Fruit fly (Drosophila melanogaster): ENCODE data around the gene Lgr1.

The Lgr1 gene

DNA sequence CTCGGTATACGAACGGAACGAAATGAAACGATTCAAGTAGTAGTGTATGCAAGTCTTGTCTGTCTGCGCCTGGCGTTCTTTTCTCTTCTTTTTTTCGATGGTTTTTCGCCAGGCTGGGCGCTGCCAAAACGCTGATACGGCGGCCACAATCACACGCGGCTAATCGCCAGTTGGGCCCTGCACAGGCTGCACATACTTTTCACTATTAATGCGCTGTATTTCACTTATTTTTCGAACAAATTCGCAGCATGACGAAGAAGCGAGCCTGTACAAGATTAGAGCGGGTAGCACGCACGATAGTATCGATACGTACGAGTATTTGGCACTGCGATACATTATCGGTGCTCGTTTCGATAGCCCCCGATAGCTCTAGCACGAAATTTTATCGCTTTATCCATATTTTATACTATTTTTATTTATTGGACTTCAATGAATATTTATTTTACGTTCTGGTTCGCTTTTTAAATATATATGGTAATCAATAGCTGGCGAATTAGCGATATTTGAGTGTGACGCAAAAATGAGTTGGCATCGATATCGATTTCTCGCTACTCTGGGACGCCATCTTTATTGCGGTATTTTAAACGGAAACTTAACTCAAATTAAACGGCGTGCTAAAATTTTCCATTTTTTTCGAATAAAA, 7.4 kb upstream of the Lgr1 start, which contains the start of gene osa (continued):
- TF ChIP-seq CG8119 (GFP tag; IDR thresholded peaks at IDR 0.05) (no peak), CG3919 (GFP tag; optimal IDR thresholded peaks at IDR 0.05) (peak; percentile 20), CG6163 (GFP tag; IDR thresholded peaks at IDR 0.05) (no peak), CG7368 (GFP tag; optimal IDR thresholded peaks at IDR 0.05) (no peak), CG9139 (GFP tag; optimal IDR thresholded peaks at IDR 0.05) (peak; percentile 3), Eip78C (GFP tag) (peak; percentile 52), Sox15 (GFP tag; optimal IDR thresholded peaks at IDR 0.05) (no peak), Met (GFP tag; optimal IDR thresholded peaks at IDR 0.05) (no peak), Hr38 (GFP tag; optimal IDR thresholded peaks at IDR 0.05) (no peak), achi (GFP tag; optimal IDR thresholded peaks at IDR 0.05) (no peak), spab (GFP tag; optimal IDR thresholded peaks at IDR 0.05) (no peak), CG10669 (GFP tag; optimal IDR thresholded peaks at IDR 0.05) (no peak), CG32006 (GFP tag; optimal IDR thresholded peaks at IDR 0.05) (no peak), svp (GFP tag) (peak; percentile 64), CG3032 (tag; optimal IDR thresholded peaks at IDR 0.05) (peak; percentile 32), CG11294 (GFP tag; IDR thresholded peaks at IDR 0.05) (no peak), CG6792 (GFP tag; optimal IDR thresholded peaks at IDR 0.05) (no peak), salr (GFP tag; optimal IDR thresholded peaks at IDR 0.05) (no peak), Smox (GFP tag; optimal IDR thresholded peaks at IDR 0.05) (peak; percentile 27), CG11902 (GFP tag; optimal IDR thresholded peaks at IDR 0.05) (no peak)

DNA sequence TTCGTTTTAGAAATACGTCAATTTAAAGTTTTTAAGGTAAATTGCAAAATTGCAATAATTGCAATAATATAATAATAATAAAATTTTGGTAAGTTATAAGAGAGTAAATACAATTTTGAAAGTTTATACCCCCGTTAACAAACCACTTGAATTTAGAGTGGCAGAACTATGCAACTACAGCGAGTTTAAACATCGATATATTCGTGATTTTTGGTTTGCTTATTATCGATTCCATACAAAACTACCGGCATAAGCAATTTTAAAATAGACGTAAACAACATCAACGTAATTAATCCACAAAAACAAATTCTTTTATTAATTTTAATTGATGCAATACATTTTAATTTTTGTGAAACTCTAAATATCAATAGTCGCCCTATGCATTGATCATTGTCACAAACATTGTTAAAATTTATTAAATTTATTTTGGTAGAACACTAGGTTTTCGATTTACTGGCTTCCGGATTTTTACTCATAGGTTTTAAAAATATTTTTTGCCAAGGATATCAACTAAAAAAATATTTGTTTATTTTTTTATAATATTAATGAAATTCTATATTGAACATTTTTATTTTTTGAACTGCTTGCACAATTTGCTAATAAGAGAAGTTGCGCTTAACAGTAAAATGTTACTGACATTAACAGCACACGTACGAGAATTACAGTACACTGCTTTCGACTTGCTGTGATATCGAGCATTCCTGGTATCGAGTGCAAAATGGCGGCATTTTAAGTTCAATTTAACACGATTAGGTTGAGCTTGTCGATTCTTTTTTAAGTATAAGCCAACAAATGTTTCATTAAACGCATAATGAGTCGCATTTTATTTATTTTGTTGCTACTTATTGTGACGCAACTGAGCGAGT, 6.6 kb upstream of the Lgr1 start, which contains the start of gene Pxt:
Gene Pxt, plus strand, starts transcription at position 695 of the 866 bp plus-strand sequence.
- TF ChIP-seq CG8632 (GFP tag; optimal IDR thresholded peaks at IDR 0.05) (no peak), CG32006 (GFP tag; optimal IDR thresholded peaks at IDR 0.05) (no peak), Eip78C (GFP tag) (peak; percentile 18)

DNA sequence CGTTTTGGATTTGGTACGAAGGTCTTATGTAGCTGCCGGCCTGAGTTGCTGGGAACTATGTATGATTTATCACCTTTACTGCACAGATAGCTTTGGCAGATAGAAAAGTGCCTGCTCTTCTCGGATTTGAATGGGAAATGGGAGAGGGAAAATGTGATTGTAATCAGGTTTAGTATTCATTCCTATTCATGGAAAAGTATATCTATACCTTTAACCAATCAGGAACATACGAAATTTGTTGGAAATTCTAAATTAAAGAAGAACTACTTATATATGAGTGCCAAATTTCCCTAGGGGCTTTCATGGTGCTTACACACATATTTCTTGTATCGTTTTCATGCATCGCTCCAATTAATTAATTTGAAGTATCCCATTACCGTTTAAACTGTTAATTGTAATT, 614 bp upstream of the Lgr1 start, which contains the start of gene Atg8b:
Gene Atg8b, minus strand, starts transcription at position 101 of the 400 bp plus-strand sequence.
- TF ChIP-seq Smox (GFP tag; optimal IDR thresholded peaks at IDR 0.05) (no peak), esn (GFP tag; optimal IDR thresholded peaks at IDR 0.05) (no peak)

DNA sequence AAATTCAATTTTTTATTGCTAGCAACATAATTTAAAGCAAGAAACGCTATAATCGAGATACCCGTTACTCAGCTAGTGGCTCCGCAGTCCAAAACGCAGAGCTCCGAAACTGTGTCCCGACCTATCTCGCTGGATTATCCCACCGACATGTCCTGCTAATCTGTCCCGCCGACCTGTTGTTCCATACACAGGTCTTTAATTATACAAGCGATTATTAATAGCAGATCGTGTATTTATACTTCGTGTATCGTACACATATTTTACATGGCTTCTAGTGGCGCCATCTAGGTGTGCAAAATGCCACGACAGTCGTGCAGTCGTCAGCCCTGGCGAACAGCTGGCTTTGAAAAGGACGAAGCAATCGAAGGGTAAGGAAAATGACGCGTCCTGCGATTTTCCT, 7.7 kb downstream of the Lgr1 start, which contains the start of gene CG14321:
Gene CG14321, plus strand, starts transcription at position 338 of the 400 bp plus-strand sequence.
- TF ChIP-seq Sox14 (GFP tag; optimal IDR thresholded peaks at IDR 0.05) (no peak), svp (GFP tag) (no peak), CG4318 (GFP tag; optimal IDR thresholded peaks at IDR 0.05) (no peak), dac (GFP tag; optimal IDR thresholded peaks at IDR 0.05) (no peak), CG8319 (GFP tag; optimal IDR thresholded peaks at IDR 0.05) (no peak), pdm3 (GFP tag; optimal IDR thresholded peaks at IDR 0.05) (no peak), CG15336 (GFP tag; IDR thresholded peaks at IDR 0.05) (no peak), vri (GFP tag; optimal IDR thresholded peaks at IDR 0.05) (no peak), CG11294 (GFP tag; IDR thresholded peaks at IDR 0.05) (no peak), CG3032 (tag; optimal IDR thresholded peaks at IDR 0.05) (no peak), Met (GFP tag; optimal IDR thresholded peaks at IDR 0.05) (no peak), Ets96B (tag; optimal IDR thresholded peaks at IDR 0.05) (no peak), cyc (GFP tag; optimal IDR thresholded peaks at IDR 0.05) (no peak)

DNA sequence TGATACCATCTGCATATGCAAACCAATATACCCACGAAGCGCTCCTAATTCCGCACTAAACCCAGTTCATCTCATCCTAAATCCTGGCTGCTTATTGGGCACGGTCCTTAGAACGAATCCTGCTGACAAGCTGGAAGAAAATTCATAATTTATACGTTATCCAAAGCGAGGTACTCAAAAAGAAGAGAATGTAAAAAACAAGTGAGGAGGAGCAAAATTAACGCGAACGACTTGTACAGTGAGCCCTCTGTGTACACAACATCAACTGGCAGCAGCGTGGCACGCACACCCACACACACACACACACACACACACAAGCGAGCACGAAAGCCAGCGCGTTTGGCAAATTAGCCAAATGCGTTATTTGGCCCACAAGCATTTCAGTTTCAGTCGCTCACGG, 10.7 kb downstream of the Lgr1 start, which contains the start of gene TyrRII:
Gene TyrRII, plus strand, starts transcription at position 301 of the 400 bp plus-strand sequence.
- no peak for TF ChIP-seq lz (GFP tag; optimal IDR thresholded peaks at IDR 0.05)
- no peak for TF ChIP-seq Hr38 (GFP tag; optimal IDR thresholded peaks at IDR 0.05)
- no peak for TF ChIP-seq CG16779 (tag; optimal IDR thresholded peaks at IDR 0.05)
- no peak for TF ChIP-seq Hr39 (GFP tag; optimal IDR thresholded peaks at IDR 0.05)
- TF ChIP-seq CG3032 (tag; optimal IDR thresholded peaks at IDR 0.05): no peak
- TF ChIP-seq CG7368 (GFP tag; optimal IDR thresholded peaks at IDR 0.05): no peak
- TF ChIP-seq Eip93F (GFP tag; optimal IDR thresholded peaks at IDR 0.05): no peak
- TF ChIP-seq Blimp-1 (GFP tag; optimal IDR thresholded peaks at IDR 0.05): no peak
- TF ChIP-seq Smox (GFP tag; optimal IDR thresholded peaks at IDR 0.05): no peak
- no peak for TF ChIP-seq CG32006 (GFP tag; optimal IDR thresholded peaks at IDR 0.05)
- no peak for TF ChIP-seq achi (GFP tag; optimal IDR thresholded peaks at IDR 0.05)
- TF ChIP-seq spab (GFP tag; optimal IDR thresholded peaks at IDR 0.05): no peak
- TF ChIP-seq CG15336 (GFP tag; IDR thresholded peaks at IDR 0.05): no peak
- no peak for TF ChIP-seq acj6 (GFP tag; optimal IDR thresholded peaks at IDR 0.05)
- TF ChIP-seq CG4318 (GFP tag; optimal IDR thresholded peaks at IDR 0.05): no peak
- TF ChIP-seq Ets21C (GFP tag; optimal IDR thresholded peaks at IDR 0.05): no peak
- TF ChIP-seq vri (GFP tag; optimal IDR thresholded peaks at IDR 0.05): no peak
- no peak for TF ChIP-seq CG10631 (GFP tag; optimal IDR thresholded peaks at IDR 0.05)
